Worm (Caenorhabditis elegans): ENCODE results near the gene srh-24.

The srh-24 gene

ce11 chrV:14006819-14007218, 46.0 kb upstream of the srh-24 start (continued):
- no peak for TF ChIP-seq F49E8.2 (tag; optimal IDR thresholded peaks at IDR 0.05; ENCODE audit: borderline replicate concordance)
- no peak for TF ChIP-seq madf-5 (GFP tag; IDR thresholded peaks at IDR 0.05)
- peak; percentile 51 for TF ChIP-seq rbr-2 (tag; optimal IDR thresholded peaks at IDR 0.05)
- TF ChIP-seq lsy-2 (tag; optimal IDR thresholded peaks at IDR 0.05) = peak in 1 of 2 experiments; percentile 47
- TF ChIP-seq daf-8 (GFP tag; IDR thresholded peaks at IDR 0.05) = no peak
- TF ChIP-seq nhr-10 (tag; optimal IDR thresholded peaks at IDR 0.05) = no peak
- TF ChIP-seq cey-2 (tag; optimal IDR thresholded peaks at IDR 0.05; ENCODE audit: borderline replicate concordance, insufficient read depth) = no peak
- no peak for TF ChIP-seq ama-1 (optimal IDR thresholded peaks at IDR 0.05)
- no peak for TF ChIP-seq egl-27 (tag; optimal IDR thresholded peaks at IDR 0.05)
- no peak for TF ChIP-seq nhr-6 (tag; optimal IDR thresholded peaks at IDR 0.05)
- no peak for TF ChIP-seq dpl-1 (GFP tag; optimal IDR thresholded peaks at IDR 0.05)
- TF ChIP-seq zag-1 (tag; optimal IDR thresholded peaks at IDR 0.05) = no peak
- TF ChIP-seq lin-29 (GFP tag; IDR thresholded peaks at IDR 0.05) = no peak
- no peak for TF ChIP-seq ZK546.5 (tag; optimal IDR thresholded peaks at IDR 0.05)
- no peak for TF ChIP-seq nhr-25 (tag; optimal IDR thresholded peaks at IDR 0.05; ENCODE audit: borderline replicate concordance, insufficient read depth)
- no peak for TF ChIP-seq lin-15B (tag; optimal IDR thresholded peaks at IDR 0.05)
- no peak for TF ChIP-seq daf-16 (GFP tag; optimal IDR thresholded peaks at IDR 0.05)
- no peak for TF ChIP-seq daf-16 (tag; optimal IDR thresholded peaks at IDR 0.05)
- no peak for TF ChIP-seq mes-2 (tag; optimal IDR thresholded peaks at IDR 0.05; ENCODE audit: poor library complexity, severe bottlenecking)
- no peak for TF ChIP-seq D1046.2 (GFP tag; IDR thresholded peaks at IDR 0.05)
- no peak for TF ChIP-seq jun-1 (tag; optimal IDR thresholded peaks at IDR 0.05)
- peak; percentile 56 for TF ChIP-seq hmg-1.1 (GFP tag; IDR thresholded peaks at IDR 0.05)
- TF ChIP-seq nhr-41 (GFP tag; IDR thresholded peaks at IDR 0.05) = no peak
- no peak for TF ChIP-seq pqm-1 (tag; optimal IDR thresholded peaks at IDR 0.05)
- no peak for TF ChIP-seq fkh-10 (GFP tag; optimal IDR thresholded peaks at IDR 0.05)
- TF ChIP-seq mdl-1 (tag; optimal IDR thresholded peaks at IDR 0.05) = no peak
- no peak for TF ChIP-seq saeg-2 (GFP tag; IDR thresholded peaks at IDR 0.05)
- no peak for TF ChIP-seq dmd-6 (GFP tag; IDR thresholded peaks at IDR 0.05)
- no peak for TF ChIP-seq nhr-48 (tag; optimal IDR thresholded peaks at IDR 0.05)
- TF ChIP-seq snpc-4 (tag; optimal IDR thresholded peaks at IDR 0.05) = no peak
- TF ChIP-seq ZK337.2 (GFP tag; IDR thresholded peaks at IDR 0.05) = no peak
- TF ChIP-seq T20F7.1 (GFP tag; optimal IDR thresholded peaks at IDR 0.05) = no peak
- TF ChIP-seq gei-8 (GFP tag; optimal IDR thresholded peaks at IDR 0.05) = no peak

ce11 chrV:14005812-14006211, 45.0 kb upstream of the srh-24 start, which contains the start of gene ric-7:
Gene ric-7 (minus strand): TSS chrV:14005912.
- TF ChIP-seq aha-1 (tag) (peak; percentile 88), Y48G9A.11 (GFP tag; IDR thresholded peaks at IDR 0.05) (no peak), lin-38 (GFP tag; IDR thresholded peaks at IDR 0.05) (no peak)

ce11 chrV:14004342-14004741, 43.5 kb upstream of the srh-24 start:
- TF ChIP-seq gei-8 (GFP tag; optimal IDR thresholded peaks at IDR 0.05) (no peak), spr-1 (tag; optimal IDR thresholded peaks at IDR 0.05) (no peak), Y5F2A.4 (GFP tag; optimal IDR thresholded peaks at IDR 0.05) (no peak), madf-5 (GFP tag; IDR thresholded peaks at IDR 0.05) (no peak), nhr-6 (tag; optimal IDR thresholded peaks at IDR 0.05) (no peak), hlh-30 (tag; optimal IDR thresholded peaks at IDR 0.05; ENCODE audit: insufficient read depth) (peak; percentile 64), lin-38 (GFP tag; IDR thresholded peaks at IDR 0.05) (no peak), lin-29 (GFP tag; IDR thresholded peaks at IDR 0.05) (no peak), pqm-1 (tag; optimal IDR thresholded peaks at IDR 0.05) (no peak), fkh-10 (GFP tag; optimal IDR thresholded peaks at IDR 0.05) (peak; percentile 28), nhr-42 (GFP tag; IDR thresholded peaks at IDR 0.05) (no peak), nhr-28 (tag; optimal IDR thresholded peaks at IDR 0.05) (no peak), zfp-2 (tag; optimal IDR thresholded peaks at IDR 0.05) (no peak), dpl-1 (GFP tag; optimal IDR thresholded peaks at IDR 0.05) (no peak), egl-27 (tag; optimal IDR thresholded peaks at IDR 0.05) (no peak), ceh-28 (tag; optimal IDR thresholded peaks at IDR 0.05) (no peak), lin-15B (tag; optimal IDR thresholded peaks at IDR 0.05) (no peak), F49E8.2 (tag; optimal IDR thresholded peaks at IDR 0.05; ENCODE audit: borderline replicate concordance) (no peak), lsy-2 (tag; optimal IDR thresholded peaks at IDR 0.05) (peak in 1 of 2 experiments; percentile 37), ZK337.2 (GFP tag; IDR thresholded peaks at IDR 0.05) (no peak), ama-1 (optimal IDR thresholded peaks at IDR 0.05) (no peak), daf-19 (GFP tag; conservative IDR thresholded peaks at IDR 0.05) (no peak)
